Worm (Caenorhabditis elegans): Measurements from ENCODE around the gene twk-26.

twk-26 gene

DNA sequence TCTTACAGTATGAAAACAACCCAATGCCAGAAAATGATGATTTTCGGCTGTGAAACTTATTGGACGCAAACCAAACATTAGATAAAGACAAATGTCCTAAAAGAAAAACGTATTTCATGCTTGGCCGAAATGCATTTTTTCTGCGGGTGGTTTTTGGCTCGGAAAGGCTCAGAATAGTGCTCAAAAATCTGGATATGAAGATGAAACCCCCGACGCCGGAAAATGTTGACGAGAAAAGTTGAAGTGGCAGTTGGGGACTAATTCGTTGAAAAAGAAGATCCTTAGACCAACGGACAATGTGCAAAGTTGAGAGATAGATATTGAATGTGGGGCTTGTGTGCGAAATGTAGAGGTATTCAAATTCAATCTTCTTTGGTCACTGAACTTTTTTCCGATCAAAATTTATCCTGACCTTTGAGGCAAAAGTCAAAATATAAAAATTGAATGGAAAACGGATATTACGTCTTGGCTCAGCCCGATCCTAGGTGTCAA is 36.1 kb downstream of the twk-26 start, which contains the start of gene flp-18:
Gene flp-18, minus strand, starts transcription at position 51 of the 492 bp plus-strand sequence.
- no peak for TF ChIP-seq ces-1 (GFP tag; optimal IDR thresholded peaks at IDR 0.05)
- TF ChIP-seq fkh-8 (tag; optimal IDR thresholded peaks at IDR 0.05): no peak
- TF ChIP-seq egl-27 (tag; optimal IDR thresholded peaks at IDR 0.05): no peak
- TF ChIP-seq F16B12.6 (tag; optimal IDR thresholded peaks at IDR 0.05): no peak
- TF ChIP-seq vab-15 (tag; optimal IDR thresholded peaks at IDR 0.05): no peak
- no peak for TF ChIP-seq pag-3 (tag; optimal IDR thresholded peaks at IDR 0.05; ENCODE audit: borderline replicate concordance, insufficient read depth)
- TF ChIP-seq alr-1 (tag; optimal IDR thresholded peaks at IDR 0.05; ENCODE audit: borderline replicate concordance): no peak
- no peak for TF ChIP-seq rnt-1 (tag; optimal IDR thresholded peaks at IDR 0.05)
- TF ChIP-seq blmp-1 (tag; optimal IDR thresholded peaks at IDR 0.05): no peak
- no peak for TF ChIP-seq dsc-1 (tag; optimal IDR thresholded peaks at IDR 0.05)
- no peak for TF ChIP-seq nhr-76 (tag; optimal IDR thresholded peaks at IDR 0.05)
- TF ChIP-seq aha-1 (tag; optimal IDR thresholded peaks at IDR 0.05): no peak
- TF ChIP-seq unc-98 (GFP tag; IDR thresholded peaks at IDR 0.05): no peak
- no peak for TF ChIP-seq dpl-1 (GFP tag; optimal IDR thresholded peaks at IDR 0.05)
- no peak for TF ChIP-seq swsn-7 (tag; optimal IDR thresholded peaks at IDR 0.05)
- no peak for TF ChIP-seq hlh-4 (tag; optimal IDR thresholded peaks at IDR 0.05)
- no peak for TF ChIP-seq sptf-1 (tag; optimal IDR thresholded peaks at IDR 0.05)
- no peak for TF ChIP-seq nhr-85 (tag)
- TF ChIP-seq ets-5 (GFP tag; IDR thresholded peaks at IDR 0.05): no peak

DNA sequence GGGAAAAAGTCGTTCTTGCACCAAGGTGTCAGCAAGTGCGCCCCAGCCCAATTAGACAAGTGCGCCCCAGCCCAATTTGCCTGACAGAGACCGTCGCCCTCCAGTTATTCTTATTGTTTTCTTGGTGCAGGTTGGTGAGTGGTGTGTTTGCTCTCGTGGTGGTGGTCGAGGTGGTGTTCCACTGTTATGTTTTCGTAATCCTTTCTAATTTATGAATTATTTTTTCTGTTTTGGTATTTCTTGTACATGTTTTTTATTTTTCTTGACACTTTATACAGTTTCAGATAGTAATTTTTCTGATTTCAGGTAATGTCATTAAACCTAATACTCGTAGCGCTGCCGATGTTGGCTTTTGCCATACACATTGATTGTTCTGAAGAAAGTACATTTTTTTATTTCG is 45.4 kb downstream of the twk-26 start, which contains the start of gene Y48D7A.1:
Gene Y48D7A.1, plus strand, starts transcription at position 301 of the 400 bp plus-strand sequence.
- no peak for TF ChIP-seq snu-23 (GFP tag; optimal IDR thresholded peaks at IDR 0.05)
- TF ChIP-seq ceh-8 (GFP tag; optimal IDR thresholded peaks at IDR 0.05): no peak
- no peak for TF ChIP-seq nhr-71 (tag; optimal IDR thresholded peaks at IDR 0.05)
- no peak for TF ChIP-seq nhr-77 (tag; optimal IDR thresholded peaks at IDR 0.05)
- TF ChIP-seq grh-1 (GFP tag; IDR thresholded peaks at IDR 0.05): no peak
- no peak for TF ChIP-seq lin-39 (tag; optimal IDR thresholded peaks at IDR 0.05)
- TF ChIP-seq nhr-84 (tag; optimal IDR thresholded peaks at IDR 0.05): no peak
- no peak for TF ChIP-seq zip-4 (GFP tag; optimal IDR thresholded peaks at IDR 0.05)

DNA sequence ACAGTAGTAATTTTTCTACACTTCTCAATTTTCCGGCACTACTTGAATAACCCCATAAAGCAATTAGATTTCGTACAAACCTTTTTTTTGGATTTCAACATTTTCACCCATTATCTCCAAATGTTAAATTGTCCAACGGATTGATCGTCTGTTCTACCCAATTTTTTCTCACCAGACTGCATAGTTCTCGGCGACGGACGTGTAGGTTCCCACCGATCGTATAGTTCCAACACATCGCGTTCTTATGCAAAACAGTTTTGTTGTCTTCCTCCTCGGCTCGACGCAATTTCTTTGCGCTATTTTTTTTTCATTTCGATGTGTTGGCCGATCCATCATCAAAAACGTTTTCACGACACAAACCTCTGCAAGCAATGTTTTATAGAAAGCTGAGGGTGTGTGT is 50.9 kb downstream of the twk-26 start, which contains the start of gene Y41G9A.6:
Gene Y41G9A.6, minus strand, starts transcription at position 101 of the 400 bp plus-strand sequence.
- TF ChIP-seq isw-1 (GFP tag; IDR thresholded peaks at IDR 0.05) (no peak), nhr-71 (tag; optimal IDR thresholded peaks at IDR 0.05) (no peak), elt-3 (tag; optimal IDR thresholded peaks at IDR 0.05) (no peak), nhr-19 (GFP tag; conservative IDR thresholded peaks at IDR 0.05) (no peak), dpl-1 (GFP tag; optimal IDR thresholded peaks at IDR 0.05) (no peak), nhr-90 (tag; optimal IDR thresholded peaks at IDR 0.05; ENCODE audit: poor library complexity) (no peak), C16A3.4 (tag; optimal IDR thresholded peaks at IDR 0.05) (no peak), tlp-1 (tag; optimal IDR thresholded peaks at IDR 0.05) (no peak), F16B12.6 (tag; optimal IDR thresholded peaks at IDR 0.05) (no peak), nhr-84 (tag; optimal IDR thresholded peaks at IDR 0.05) (no peak), sptf-1 (tag; optimal IDR thresholded peaks at IDR 0.05) (no peak), lin-13 (GFP tag; optimal IDR thresholded peaks at IDR 0.05) (no peak), aly-2 (tag; optimal IDR thresholded peaks at IDR 0.05) (no peak)
